Worm (Caenorhabditis elegans): Measurements from ENCODE around the gene R09H10.2.

DNA sequence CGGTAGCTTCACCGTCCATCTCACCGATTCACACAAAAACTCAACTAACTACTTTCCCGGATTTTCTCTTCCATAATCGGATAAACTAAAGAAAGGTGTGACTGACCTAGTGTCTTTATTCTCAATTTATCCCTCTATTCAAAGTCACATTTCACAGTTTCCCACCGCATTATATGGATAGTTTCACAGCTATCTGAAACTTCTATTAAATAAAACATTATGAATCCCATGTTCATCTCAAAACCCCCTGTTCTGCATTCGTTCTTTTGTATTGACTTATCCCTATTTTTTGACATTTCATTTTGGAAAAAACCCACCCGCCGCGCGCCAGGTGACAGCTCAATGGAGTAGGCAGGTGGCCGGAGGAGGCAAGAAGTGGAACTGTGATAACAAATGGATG lies 34.9 kb upstream of the R09H10.2 start:
- TF ChIP-seq M03D4.4 (tag; optimal IDR thresholded peaks at IDR 0.05) (no peak), sem-2 (GFP tag; optimal IDR thresholded peaks at IDR 0.05) (no peak), snpc-4 (tag; optimal IDR thresholded peaks at IDR 0.05) (no peak)
